Fruit fly (Drosophila melanogaster): ENCODE measurements around the gene CG14780.

The CG14780 gene

dm6 chrX:1482840-1483518, 10.7 kb downstream of the CG14780 start, which contains the start of the genes sta and inc (continued):
- peak; percentile 40; the same call in 1 of the 3 replicates for TF ChIP-seq otp (GFP tag; IDR thresholded peaks at IDR 0.05)
- peak; percentile 94 for TF ChIP-seq CG10267 (tag; optimal IDR thresholded peaks at IDR 0.05)
- TF ChIP-seq CG17385 (GFP tag; optimal IDR thresholded peaks at IDR 0.05), result peak; percentile 72
- peak; percentile 84 for TF ChIP-seq CG17912 (GFP tag; optimal IDR thresholded peaks at IDR 0.05)
- TF ChIP-seq BtbVII (GFP tag; optimal IDR thresholded peaks at IDR 0.05), result peak; percentile 84
- TF ChIP-seq CG15073 (GFP tag; optimal IDR thresholded peaks at IDR 0.05), result no peak
- peak; percentile 81 for TF ChIP-seq mirr (GFP tag; optimal IDR thresholded peaks at IDR 0.05)
- peak; percentile 79 for TF ChIP-seq CG13296 (GFP tag; optimal IDR thresholded peaks at IDR 0.05)
- TF ChIP-seq NC2α (GFP tag; optimal IDR thresholded peaks at IDR 0.05), result peak; percentile 17
- peak; percentile 11 for TF ChIP-seq grn (GFP tag; optimal IDR thresholded peaks at IDR 0.05)
- peak; percentile 52 for TF ChIP-seq CG9817 (tag; optimal IDR thresholded peaks at IDR 0.05)
- TF ChIP-seq CG9727 (GFP tag; optimal IDR thresholded peaks at IDR 0.05), result peak; percentile 71
- peak; percentile 55; the same call in 1 of the 2 replicates for TF ChIP-seq bowl (GFP tag; IDR thresholded peaks at IDR 0.05)
- TF ChIP-seq kay (GFP tag; optimal IDR thresholded peaks at IDR 0.05), result peak; percentile 0
- TF ChIP-seq Abd-B (GFP tag; optimal IDR thresholded peaks at IDR 0.05), result no peak
- peak; percentile 81 for TF ChIP-seq B-H2 (GFP tag; optimal IDR thresholded peaks at IDR 0.05)
- TF ChIP-seq Vsx1 (GFP tag; optimal IDR thresholded peaks at IDR 0.05), result peak; percentile 67
- peak; percentile 65 for TF ChIP-seq CG2678 (tag; optimal IDR thresholded peaks at IDR 0.05)
- TF ChIP-seq sens-2 (GFP tag; IDR thresholded peaks at IDR 0.05), result 0 out of 2 replicates have a peak, but pooled peaks have one; percentile 8
- no peak; the same call in 2 of the 3 replicates for TF ChIP-seq tgo (GFP tag; IDR thresholded peaks at IDR 0.05)
- TF ChIP-seq ash1 (GFP tag; optimal IDR thresholded peaks at IDR 0.05), result peak; percentile 81
- peak; percentile 30 for TF ChIP-seq shn (GFP tag; optimal IDR thresholded peaks at IDR 0.05)
- peak; percentile 61 for TF ChIP-seq Max (GFP tag; optimal IDR thresholded peaks at IDR 0.05)
- no peak for TF ChIP-seq Spps (tag; optimal IDR thresholded peaks at IDR 0.05)
- peak; percentile 49 for TF ChIP-seq CG4617 (GFP tag; optimal IDR thresholded peaks at IDR 0.05; ENCODE audit: borderline replicate concordance)
- TF ChIP-seq CG11723 (GFP tag; optimal IDR thresholded peaks at IDR 0.05), result peak; percentile 66
- TF ChIP-seq CG8944 (GFP tag; optimal IDR thresholded peaks at IDR 0.05), result peak; percentile 15
- peak; percentile 33; the same call in 1 of the 2 replicates for TF ChIP-seq wdn (GFP tag; IDR thresholded peaks at IDR 0.05)
- peak; percentile 61 for TF ChIP-seq CG12104 (GFP tag; optimal IDR thresholded peaks at IDR 0.05)
- peak; percentile 66 for TF ChIP-seq Scr (GFP tag; IDR thresholded peaks at IDR 0.05; ENCODE audit: partially characterized antibody)
- no peak for TF ChIP-seq bab2 (GFP tag; optimal IDR thresholded peaks at IDR 0.05)
- no peak for TF ChIP-seq pfk (GFP tag; optimal IDR thresholded peaks at IDR 0.05)
- no peak for TF ChIP-seq sisA (GFP tag; IDR thresholded peaks at IDR 0.05)
- TF ChIP-seq dimm (GFP tag; IDR thresholded peaks at IDR 0.05), result no peak
- TF ChIP-seq lab (GFP tag; optimal IDR thresholded peaks at IDR 0.05), result peak; percentile 92
- TF ChIP-seq CG13775 (GFP tag; optimal IDR thresholded peaks at IDR 0.05), result peak; percentile 47
- TF ChIP-seq Nf-YB (GFP tag; optimal IDR thresholded peaks at IDR 0.05), result peak; percentile 52
- no peak for TF ChIP-seq mld (GFP tag; IDR thresholded peaks at IDR 0.05; ENCODE audit: partially characterized antibody)
- TF ChIP-seq Lhr (GFP tag; optimal IDR thresholded peaks at IDR 0.05), result peak; percentile 92
- TF ChIP-seq CG4282 (GFP tag; optimal IDR thresholded peaks at IDR 0.05), result no peak
- TF ChIP-seq Doc3 (GFP tag; IDR thresholded peaks at IDR 0.05; ENCODE audit: partially characterized antibody), result peak; percentile 42; the same call in 1 of the 3 replicates
- no peak for TF ChIP-seq ab (GFP tag; optimal IDR thresholded peaks at IDR 0.05)
- TF ChIP-seq Hr39 (optimal IDR thresholded peaks at IDR 0.05), result no peak
- peak; percentile 58 for TF ChIP-seq sim (GFP tag; IDR thresholded peaks at IDR 0.05)
- TF ChIP-seq luna (GFP tag; optimal IDR thresholded peaks at IDR 0.05), result peak; percentile 6
- TF ChIP-seq Optix (GFP tag; IDR thresholded peaks at IDR 0.05), result 0 out of 3 replicates have a peak, but pooled peaks have one; percentile 41
- peak; percentile 40 for TF ChIP-seq fu2 (GFP tag; optimal IDR thresholded peaks at IDR 0.05)
- peak; percentile 84 for TF ChIP-seq CHES-1-like (GFP tag; optimal IDR thresholded peaks at IDR 0.05)
- no peak for TF ChIP-seq CG10462 (GFP tag; optimal IDR thresholded peaks at IDR 0.05)
- no peak for TF ChIP-seq CG4820 (GFP tag; optimal IDR thresholded peaks at IDR 0.05)

Data from whole organism, embryonic.